Worm (Caenorhabditis elegans): ENCODE measurements around the gene nuo-4.

DNA sequence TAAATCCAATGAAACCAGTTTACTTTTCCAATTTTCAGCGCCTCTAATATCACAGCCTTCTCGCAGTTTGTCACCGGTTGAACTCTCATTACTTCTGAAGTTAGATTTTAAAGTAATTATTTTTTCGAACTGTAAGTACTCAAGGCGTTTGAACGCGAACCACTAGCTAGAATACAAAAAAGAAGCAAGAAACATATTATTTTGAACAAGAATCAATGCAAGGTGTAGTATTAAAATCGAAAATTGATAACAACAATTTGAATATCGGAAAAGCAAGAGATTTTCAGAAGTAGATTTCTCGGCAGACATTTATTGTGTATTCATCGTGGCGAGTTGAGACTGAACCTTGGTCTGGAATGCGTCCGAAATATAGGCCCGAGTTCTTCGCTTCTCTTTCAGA lies 39.4 kb upstream of the nuo-4 start, which contains the start of gene exos-9:
- peak; percentile 8 for TF ChIP-seq ama-1 (optimal IDR thresholded peaks at IDR 0.05)
- TF ChIP-seq nhr-237 (tag; optimal IDR thresholded peaks at IDR 0.05) = no peak
- no peak for TF ChIP-seq mbf-1 (tag; optimal IDR thresholded peaks at IDR 0.05)
- TF ChIP-seq gmeb-1 (tag; optimal IDR thresholded peaks at IDR 0.05) = no peak
- no peak for TF ChIP-seq nhr-6 (tag; optimal IDR thresholded peaks at IDR 0.05)
- TF ChIP-seq ceh-16 (tag; optimal IDR thresholded peaks at IDR 0.05) = no peak
- no peak for TF ChIP-seq nhr-12 (tag; optimal IDR thresholded peaks at IDR 0.05)
- TF ChIP-seq mdl-1 (tag; optimal IDR thresholded peaks at IDR 0.05) = no peak
- no peak for TF ChIP-seq zag-1 (tag; optimal IDR thresholded peaks at IDR 0.05)

Measured in whole organism, L2 larva.